Worm (Caenorhabditis elegans) whole organism, L4 larva: ENCODE measurements around the gene F27B10.1.

Experiments used
- F10B5.3 ChIP-seq: sonication (generic microtip); optimal IDR thresholded peaks from 2 replicates; lab custom pipeline; 2016; ENCODE audit warnings: mild to moderate bottlenecking, missing genetic modification characterization, missing compliant biosample characterization
- F26F4.8 ChIP-seq: fragments of 200-800 bp; sonication (Bioruptor generic); conservative IDR thresholded peaks from 2 replicates; pipeline ENCODE4 v1.3.6; 2022; ENCODE audit warnings: missing genetic modification characterization, missing compliant biosample characterization
- F37D6.2 ChIP-seq: sonication (generic microtip); optimal IDR thresholded peaks from 2 replicates; lab custom pipeline; 2016; ENCODE audit warnings: mild to moderate bottlenecking, missing genetic modification characterization, missing compliant biosample characterization
- T20F7.1 ChIP-seq: fragments of 200-800 bp; sonication (Bioruptor generic); optimal IDR thresholded peaks from 2 replicates; lab custom pipeline; 2018; ENCODE audit warnings: mild to moderate bottlenecking, missing genetic modification characterization, missing compliant biosample characterization
- ZK546.5 ChIP-seq, 2 experiments: sonication (generic microtip); optimal IDR thresholded peaks; 2 replicates each; lab custom pipeline; 2017; ENCODE audit warnings: missing biosample characterization in 2 of 2, missing genetic modification characterization in 2 of 2
- aly-2 ChIP-seq: sonication (generic microtip); optimal IDR thresholded peaks from 2 replicates; lab custom pipeline; 2018; ENCODE audit warnings: missing biosample characterization, missing genetic modification characterization
- ama-1 ChIP-seq: fragments of 150-350 bp; optimal IDR thresholded peaks from 2 replicates; lab custom pipeline; 2014; ENCODE audit warnings: inconsistent platforms, mixed read lengths
- arid-1 ChIP-seq: fragments of 200-800 bp; sonication (Bioruptor generic); conservative IDR thresholded peaks from 2 replicates; pipeline ENCODE4 v1.3.6; 2022; ENCODE audit warnings: missing genetic modification reagents, missing genetic modification characterization, missing compliant biosample characterization
- ceh-28 ChIP-seq: fragments of 150-350 bp; optimal IDR thresholded peaks from 2 replicates; lab custom pipeline; 2014; ENCODE audit warnings: missing biosample characterization, missing genetic modification reagents, missing genetic modification characterization
- ceh-32 ChIP-seq: sonication (generic microtip); optimal IDR thresholded peaks from 2 replicates; lab custom pipeline; 2016; ENCODE audit warnings: mild to moderate bottlenecking, missing genetic modification characterization, missing compliant biosample characterization; ENCODE audit not compliant: poor library complexity
- ceh-62 ChIP-seq: sonication (generic microtip); optimal IDR thresholded peaks from 2 replicates; lab custom pipeline; 2017; ENCODE audit warnings: missing biosample characterization, missing genetic modification characterization
- ceh-82 ChIP-seq: sonication (generic microtip); optimal IDR thresholded peaks from 2 replicates; lab custom pipeline; 2017; ENCODE audit warnings: missing biosample characterization, missing genetic modification characterization
- ces-1 ChIP-seq: fragments of 150-350 bp; sonication (generic microtip); optimal IDR thresholded peaks from 4 replicates; lab custom pipeline; 2014; ENCODE audit warnings: missing biosample characterization, missing genetic modification reagents, missing genetic modification characterization
- cey-2 ChIP-seq: sonication (generic microtip); optimal IDR thresholded peaks from 3 replicates; lab custom pipeline; 2017; ENCODE audit warnings: missing genetic modification characterization, mild to moderate bottlenecking, missing compliant biosample characterization, antibody characterized with exemption, borderline replicate concordance; ENCODE audit not compliant: insufficient read depth
- daf-19 ChIP-seq: fragments of 200-800 bp; sonication (Bioruptor generic); conservative IDR thresholded peaks from 2 replicates; pipeline ENCODE4 v1.3.6; 2022; ENCODE audit warnings: missing genetic modification characterization, missing compliant biosample characterization
- daf-8 ChIP-seq: fragments of 200-800 bp; sonication (Bioruptor generic); IDR thresholded peaks from 2 replicates; pipeline ENCODE4 v1.3.6; 2022; ENCODE audit warnings: missing genetic modification characterization, missing compliant biosample characterization
- dmd-6 ChIP-seq: fragments of 200-800 bp; sonication (Bioruptor generic); IDR thresholded peaks from 2 replicates; pipeline ENCODE4 v1.3.6; 2022; ENCODE audit warnings: missing genetic modification reagents, missing genetic modification characterization, missing compliant biosample characterization
- dmd-9 ChIP-seq: fragments of 200-800 bp; sonication (Bioruptor generic); IDR thresholded peaks from 2 replicates; pipeline ENCODE4 v1.3.6; 2022; ENCODE audit warnings: missing genetic modification reagents, missing genetic modification characterization, missing compliant biosample characterization
- dpl-1 ChIP-seq: fragments of 150-350 bp; optimal IDR thresholded peaks from 2 replicates; lab custom pipeline; 2014; ENCODE audit warnings: missing biosample characterization, missing genetic modification reagents, missing genetic modification characterization
- duxl-1 ChIP-seq: sonication (generic microtip); optimal IDR thresholded peaks from 2 replicates; lab custom pipeline; 2016; ENCODE audit warnings: mild to moderate bottlenecking, missing genetic modification characterization, moderate library complexity, missing compliant biosample characterization; ENCODE audit not compliant: poor library complexity
- dve-1 ChIP-seq: sonication (generic microtip); optimal IDR thresholded peaks from 2 replicates; lab custom pipeline; 2017; ENCODE audit warnings: antibody characterized with exemption, mild to moderate bottlenecking, missing genetic modification characterization, missing compliant biosample characterization; ENCODE audit not compliant: insufficient read depth
- fkh-10 ChIP-seq: fragments of 150-350 bp; optimal IDR thresholded peaks from 2 replicates; lab custom pipeline; 2014; ENCODE audit warnings: missing biosample characterization, missing genetic modification reagents, missing genetic modification characterization
- hif-1 ChIP-seq, 2 experiments: sonication (generic microtip); optimal IDR thresholded peaks; 2 replicates each; lab custom pipeline; 2016 to 2017; ENCODE audit warnings: missing compliant biosample characterization in 2 of 2, missing genetic modification characterization in 2 of 2, missing genetic modification reagents in 2 of 2, missing genotype in 2 of 2, mild to moderate bottlenecking in 1 of 2
- hlh-30 ChIP-seq: sonication (generic microtip); optimal IDR thresholded peaks from 2 replicates; lab custom pipeline; 2017; ENCODE audit warnings: antibody characterized with exemption, mild to moderate bottlenecking, missing genetic modification characterization, missing compliant biosample characterization; ENCODE audit not compliant: insufficient read depth
- lim-7 ChIP-seq: fragments of 200-800 bp; sonication (Bioruptor generic); IDR thresholded peaks from 2 replicates; pipeline ENCODE4 v1.3.6; 2022; ENCODE audit warnings: missing genetic modification characterization, missing compliant biosample characterization
- lin-1 ChIP-seq: fragments of 200-800 bp; sonication (Bioruptor generic); IDR thresholded peaks from 2 replicates; pipeline ENCODE4 v1.3.6; 2022; ENCODE audit warnings: missing genetic modification reagents, missing genetic modification characterization, missing compliant biosample characterization
- lin-15B ChIP-seq: fragments of 150-350 bp; sonication (generic microtip); optimal IDR thresholded peaks from 3 replicates; lab custom pipeline; 2014; ENCODE audit warnings: missing biosample characterization, missing genetic modification characterization
- lin-29 ChIP-seq: fragments of 200-800 bp; sonication (Bioruptor generic); IDR thresholded peaks from 2 replicates; pipeline ENCODE4 v1.3.6; 2022; ENCODE audit warnings: missing genetic modification reagents, missing genetic modification characterization, missing compliant biosample characterization
- lin-39 ChIP-seq: fragments of 150-350 bp; optimal IDR thresholded peaks from 2 replicates; lab custom pipeline; 2014; ENCODE audit warnings: missing biosample characterization, missing genetic modification reagents, missing genetic modification characterization
- lir-3 ChIP-seq: sonication (generic microtip); optimal IDR thresholded peaks from 2 replicates; lab custom pipeline; 2016; ENCODE audit warnings: mild to moderate bottlenecking, missing genetic modification characterization, missing compliant biosample characterization
- lsy-2 ChIP-seq, 2 experiments: fragments of 150-350 bp in 1 of 2; sonication (generic microtip) in 1 of 2; optimal IDR thresholded peaks; 2 replicates each; lab custom pipeline; 2014 to 2017; ENCODE audit warnings: missing biosample characterization in 2 of 2, missing genetic modification characterization in 2 of 2
- madf-9 ChIP-seq: fragments of 200-800 bp; sonication (Bioruptor generic); conservative IDR thresholded peaks from 2 replicates; pipeline ENCODE4 v1.3.6; 2022; ENCODE audit warnings: missing genetic modification reagents, missing genetic modification characterization, missing compliant biosample characterization
- mdl-1 ChIP-seq, 2 experiments: fragments of 150-350 bp in 1 of 2; sonication (generic microtip) in 1 of 2; optimal IDR thresholded peaks; 2 replicates each; lab custom pipeline; 2014 to 2017; ENCODE audit warnings: missing biosample characterization in 2 of 2, missing genetic modification characterization in 2 of 2
- mxl-3 ChIP-seq: fragments of 200-800 bp; sonication (Bioruptor generic); optimal IDR thresholded peaks from 2 replicates; lab custom pipeline; 2018; ENCODE audit warnings: mild to moderate bottlenecking, missing genetic modification characterization, missing compliant biosample characterization
- nhr-10 ChIP-seq: fragments of 150-350 bp; optimal IDR thresholded peaks from 2 replicates; lab custom pipeline; 2014; ENCODE audit warnings: missing biosample characterization, missing genetic modification characterization
- nhr-102 ChIP-seq: sonication (generic microtip); optimal IDR thresholded peaks from 2 replicates; lab custom pipeline; 2016; ENCODE audit warnings: mild to moderate bottlenecking, missing genetic modification characterization, moderate library complexity, missing compliant biosample characterization
- nhr-11 ChIP-seq: fragments of 150-350 bp; optimal IDR thresholded peaks from 2 replicates; lab custom pipeline; 2014; ENCODE audit warnings: missing biosample characterization, missing genetic modification characterization
- nhr-28 ChIP-seq: fragments of 150-350 bp; optimal IDR thresholded peaks from 2 replicates; lab custom pipeline; 2014; ENCODE audit warnings: missing biosample characterization, missing genetic modification characterization
- nhr-42 ChIP-seq: fragments of 200-800 bp; sonication (Bioruptor generic); IDR thresholded peaks from 2 replicates; pipeline ENCODE4 v1.3.6; 2022; ENCODE audit warnings: missing genetic modification characterization, missing compliant biosample characterization
- nhr-48 ChIP-seq: sonication (generic microtip); optimal IDR thresholded peaks from 2 replicates; lab custom pipeline; 2016; ENCODE audit warnings: mild to moderate bottlenecking, missing genetic modification characterization, missing compliant biosample characterization
- nhr-76 ChIP-seq: fragments of 150-350 bp; optimal IDR thresholded peaks from 2 replicates; lab custom pipeline; 2014; ENCODE audit warnings: missing biosample characterization, missing genetic modification characterization
- nhr-77 ChIP-seq: fragments of 150-350 bp; optimal IDR thresholded peaks from 2 replicates; lab custom pipeline; 2014; ENCODE audit warnings: missing biosample characterization, missing genetic modification characterization
- rbr-2 ChIP-seq: sonication (generic microtip); optimal IDR thresholded peaks from 2 replicates; lab custom pipeline; 2016; ENCODE audit warnings: missing genotype, missing genetic modification characterization, missing compliant biosample characterization
- sdz-12 ChIP-seq: fragments of 200-800 bp; sonication (Bioruptor generic); optimal IDR thresholded peaks from 2 replicates; lab custom pipeline; 2018; ENCODE audit warnings: mild to moderate bottlenecking, missing genetic modification characterization, missing compliant biosample characterization
- snpc-4 ChIP-seq: fragments of 150-350 bp; optimal IDR thresholded peaks from 2 replicates; lab custom pipeline; 2014; ENCODE audit warnings: missing biosample characterization, missing genetic modification characterization
- unc-39 ChIP-seq: sonication (generic microtip); optimal IDR thresholded peaks from 2 replicates; lab custom pipeline; 2017; ENCODE audit warnings: missing biosample characterization, missing genetic modification characterization
- unc-62 ChIP-seq, 3 experiments: fragments of 150-350 bp in 1 of 3; sonication (generic microtip); optimal IDR thresholded peaks in 2 of 3; peaks in 1 of 3; 1 replicate in 1 of 3; 2 replicates in 2 of 3; lab custom pipeline; 2014 to 2017; ENCODE audit warnings: missing biosample characterization in 3 of 3, missing genetic modification characterization in 3 of 3, missing genetic modification reagents in 3 of 3, missing genotype in 1 of 3
- vab-7 ChIP-seq: fragments of 200-800 bp; sonication (Bioruptor generic); IDR thresholded peaks from 2 replicates; pipeline ENCODE4 v1.3.6; 2022; ENCODE audit warnings: missing genetic modification reagents, missing genetic modification characterization, missing compliant biosample characterization
- zag-1 ChIP-seq: fragments of 150-350 bp; optimal IDR thresholded peaks from 2 replicates; lab custom pipeline; 2014; ENCODE audit warnings: missing biosample characterization, missing genetic modification characterization
- zfp-2 ChIP-seq: sonication (generic microtip); optimal IDR thresholded peaks from 2 replicates; lab custom pipeline; 2016; ENCODE audit warnings: mild to moderate bottlenecking, missing genetic modification characterization, missing compliant biosample characterization
- zfp-3 ChIP-seq: fragments of 200-800 bp; sonication (Bioruptor generic); conservative IDR thresholded peaks from 2 replicates; pipeline ENCODE4 v1.3.6; 2022; ENCODE audit warnings: missing genetic modification reagents, missing genetic modification characterization, missing compliant biosample characterization
- zip-2 ChIP-seq: fragments of 150-350 bp; optimal IDR thresholded peaks from 2 replicates; lab custom pipeline; 2014; ENCODE audit warnings: missing biosample characterization, missing genetic modification characterization

Gene F27B10.1

DNA sequence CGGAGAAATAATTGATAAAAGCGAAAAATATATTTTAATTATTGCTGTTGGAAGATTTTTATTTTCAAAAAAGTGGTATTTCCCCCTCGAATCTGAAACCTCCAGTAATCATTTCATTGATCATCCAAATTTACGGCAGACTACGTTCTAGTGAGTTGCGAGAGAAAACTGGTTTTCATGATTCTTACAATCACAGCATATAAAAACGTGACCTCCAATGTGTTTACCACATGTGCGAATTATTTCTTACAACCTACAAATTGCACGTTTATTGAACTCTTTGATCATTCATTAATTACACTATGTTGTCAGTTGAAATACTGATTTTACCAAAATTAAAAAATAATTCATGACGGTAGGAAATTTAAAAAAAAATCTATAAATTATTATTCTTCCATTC, 16.8 kb downstream of the F27B10.1 start (continued):
- TF ChIP-seq ces-1 (GFP tag; lab: Kevin White, UChicago) (no peak), mxl-3 (GFP tag; lab: Kevin White, UChicago) (peak; percentile 92), vab-7 (no peak), ceh-82 (no peak), mdl-1 (tag; optimal IDR thresholded peaks at IDR 0.05; lab: Kevin White, UChicago) (peak in 1 of 2 experiments; percentile 80), fkh-10 (GFP tag; lab: Kevin White, UChicago) (no peak), cey-2 (no peak), ceh-32 (tag; lab: Kevin White, UChicago) (no peak), nhr-76 (tag; lab: Kevin White, UChicago) (no peak), hif-1 (tag; optimal IDR thresholded peaks at IDR 0.05; lab: Kevin White, UChicago) (no peak), zag-1 (tag; lab: Kevin White, UChicago) (no peak), lin-29 (no peak), nhr-11 (tag; lab: Kevin White, UChicago) (no peak), hlh-30 (tag; lab: Kevin White, UChicago) (peak; percentile 80), ama-1 (lab: Kevin White, UChicago) (no peak), ceh-62 (tag; lab: Kevin White, UChicago) (no peak), dmd-9 (no peak), ceh-28 (tag; lab: Kevin White, UChicago) (no peak), dmd-6 (GFP tag; lab: Robert Waterston, UW) (peak; percentile 81), nhr-28 (tag; lab: Kevin White, UChicago) (peak; percentile 95), dpl-1 (GFP tag; lab: Kevin White, UChicago) (peak; percentile 28), zfp-2 (tag; lab: Kevin White, UChicago) (no peak), arid-1 (no peak), F26F4.8 (GFP tag; lab: Robert Waterston, UW) (no peak), dve-1 (tag; lab: Kevin White, UChicago) (peak; percentile 43), daf-19 (no peak), duxl-1 (tag; lab: Kevin White, UChicago) (no peak), aly-2 (tag; lab: Kevin White, UChicago) (no peak), snpc-4 (tag; lab: Kevin White, UChicago) (no peak), madf-9 (GFP tag; lab: Robert Waterston, UW) (no peak), unc-39 (tag; lab: Kevin White, UChicago) (no peak), unc-62 (GFP tag; optimal IDR thresholded peaks at IDR 0.05 in 1 of 2; lab: Kevin White, UChicago) (peak in 1 of 2 experiments; percentile 84), unc-62 (tag; optimal IDR thresholded peaks at IDR 0.05; lab: Kevin White, UChicago) (no peak), zfp-3 (GFP tag; lab: Robert Waterston, UW) (no peak), lim-7 (GFP tag; lab: Robert Waterston, UW) (no peak), lir-3 (tag; lab: Kevin White, UChicago) (no peak), rbr-2 (tag; lab: Kevin White, UChicago) (no peak), nhr-77 (tag; lab: Kevin White, UChicago) (peak; percentile 61), nhr-10 (tag; lab: Kevin White, UChicago) (no peak), nhr-48 (peak; percentile 40), lsy-2 (tag; optimal IDR thresholded peaks at IDR 0.05; lab: Kevin White, UChicago) (peak in 1 of 2 experiments; percentile 39), ZK546.5 (tag; optimal IDR thresholded peaks at IDR 0.05; lab: Kevin White, UChicago) (no peak), sdz-12 (GFP tag; lab: Kevin White, UChicago) (no peak), nhr-102 (tag; lab: Kevin White, UChicago) (peak; percentile 58), lin-15B (no peak), lin-39 (tag; lab: Kevin White, UChicago) (no peak), lin-1 (GFP tag; lab: Robert Waterston, UW) (no peak), zip-2 (tag; lab: Kevin White, UChicago) (no peak), daf-8 (no peak), F10B5.3 (tag; lab: Kevin White, UChicago) (no peak), F37D6.2 (tag; lab: Kevin White, UChicago) (no peak), nhr-42 (GFP tag; lab: Robert Waterston, UW) (no peak), T20F7.1 (GFP tag; lab: Kevin White, UChicago) (no peak)
